Worm (Caenorhabditis elegans) whole organism, late embryonic: ENCODE results near the gene sdz-37.

Experiments
- F13H6.1 ChIP-seq: sonication (generic microtip); optimal IDR thresholded peaks from 2 replicates; lab custom pipeline; 2016; ENCODE audit warnings: missing genetic modification characterization, missing compliant biosample characterization
- ama-1 ChIP-seq: fragments of 150-350 bp; optimal IDR thresholded peaks from 2 replicates; lab custom pipeline; 2014
- ceh-31 ChIP-seq: sonication (generic microtip); optimal IDR thresholded peaks from 2 replicates; lab custom pipeline; 2016; ENCODE audit warnings: missing genetic modification characterization, missing compliant biosample characterization
- ceh-34 ChIP-seq: sonication (generic microtip); optimal IDR thresholded peaks from 2 replicates; lab custom pipeline; 2016; ENCODE audit warnings: mild to moderate bottlenecking, missing genetic modification characterization, missing compliant biosample characterization
- dmd-4 ChIP-seq: sonication (generic microtip); optimal IDR thresholded peaks from 2 replicates; lab custom pipeline; 2016; ENCODE audit warnings: borderline replicate concordance, missing genetic modification characterization, missing compliant biosample characterization
- eyg-1 ChIP-seq: sonication (generic microtip); optimal IDR thresholded peaks from 2 replicates; lab custom pipeline; 2016; ENCODE audit warnings: missing genotype, missing genetic modification characterization, missing compliant biosample characterization
- fkh-10 ChIP-seq: fragments of 150-350 bp; optimal IDR thresholded peaks from 2 replicates; lab custom pipeline; 2014; ENCODE audit warnings: missing biosample characterization, missing genetic modification reagents, missing genetic modification characterization
- nfya-1 ChIP-seq: sonication (generic microtip); optimal IDR thresholded peaks from 2 replicates; lab custom pipeline; 2017; ENCODE audit warnings: missing genetic modification characterization, mild to moderate bottlenecking, missing compliant biosample characterization, antibody characterized with exemption, moderate library complexity
- pha-2 ChIP-seq: sonication (generic microtip); optimal IDR thresholded peaks from 2 replicates; lab custom pipeline; 2017; ENCODE audit warnings: mild to moderate bottlenecking, missing genetic modification characterization, missing compliant biosample characterization
- pha-4 ChIP-seq: fragments of 150-350 bp; optimal IDR thresholded peaks from 2 replicates; lab custom pipeline; 2018; ENCODE audit warnings: missing biosample characterization, missing genetic modification reagents, missing genetic modification characterization
- pqm-1 ChIP-seq: sonication (generic microtip); optimal IDR thresholded peaks from 2 replicates; lab custom pipeline; 2016; ENCODE audit warnings: missing genetic modification characterization, missing compliant biosample characterization
- rnt-1 ChIP-seq: sonication (generic microtip); optimal IDR thresholded peaks from 2 replicates; lab custom pipeline; 2016; ENCODE audit warnings: missing genetic modification characterization, missing compliant biosample characterization
- ztf-16 ChIP-seq: sonication (generic microtip); optimal IDR thresholded peaks from 2 replicates; lab custom pipeline; 2017; ENCODE audit warnings: missing genetic modification characterization, missing compliant biosample characterization

DNA sequence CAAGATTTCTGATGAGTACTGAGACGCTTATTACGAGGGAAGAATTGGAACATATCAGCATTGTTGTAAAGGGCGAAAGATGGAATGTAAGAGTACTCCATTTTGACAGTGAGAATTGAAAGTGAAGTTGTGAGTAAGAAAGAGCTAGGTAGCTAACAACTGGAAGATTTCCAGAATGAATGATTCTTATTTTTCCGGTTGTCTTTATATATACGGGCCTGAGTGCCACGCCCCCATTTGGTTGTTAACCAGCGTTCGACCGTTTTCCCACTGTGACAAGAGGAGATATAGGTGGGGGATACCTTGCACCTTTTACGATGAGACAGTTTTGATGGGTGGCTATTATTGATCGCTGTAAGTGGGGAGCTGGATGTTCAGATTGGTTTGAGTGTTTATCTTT is 6.6 kb downstream of the sdz-37 start, which contains the start of gene ZK666.1:
- TF ChIP-seq F13H6.1 (no peak), ztf-16 (no peak), nfya-1 (tag; lab: Kevin White, UChicago) (no peak), pha-4 (tag; lab: Kevin White, UChicago) (no peak), pqm-1 (tag; lab: Kevin White, UChicago) (no peak), ama-1 (no peak), pha-2 (tag; lab: Kevin White, UChicago) (no peak), rnt-1 (no peak), fkh-10 (GFP tag; lab: Kevin White, UChicago) (no peak), dmd-4 (tag; lab: Kevin White, UChicago) (no peak), ceh-31 (tag; lab: Kevin White, UChicago) (no peak), ceh-34 (tag; lab: Kevin White, UChicago) (no peak), eyg-1 (tag; lab: Kevin White, UChicago) (no peak)
